Worm (Caenorhabditis elegans) whole organism, late embryonic: ENCODE data around the gene tag-276.

Experiments used
- C08G9.2 ChIP-seq: sonication (generic microtip); optimal IDR thresholded peaks from 2 replicates; lab custom pipeline; 2016; ENCODE audit warnings: mild to moderate bottlenecking, missing genetic modification characterization, moderate library complexity, missing compliant biosample characterization
- C38D4.7 ChIP-seq: fragments of 200-800 bp; sonication (Bioruptor generic); optimal IDR thresholded peaks from 2 replicates; lab custom pipeline; 2018; ENCODE audit warnings: mild to moderate bottlenecking, missing genetic modification characterization, moderate library complexity, missing compliant biosample characterization
- F13H6.1 ChIP-seq: sonication (generic microtip); optimal IDR thresholded peaks from 2 replicates; lab custom pipeline; 2016; ENCODE audit warnings: missing genetic modification characterization, missing compliant biosample characterization
- T23F11.4 ChIP-seq: fragments of 200-800 bp; sonication (Bioruptor generic); optimal IDR thresholded peaks from 2 replicates; lab custom pipeline; 2018; ENCODE audit warnings: mild to moderate bottlenecking, missing genetic modification characterization, missing compliant biosample characterization
- ahr-1 ChIP-seq: sonication (generic microtip); optimal IDR thresholded peaks from 2 replicates; lab custom pipeline; 2016; ENCODE audit warnings: missing genetic modification characterization, missing compliant biosample characterization
- ceh-14 ChIP-seq: sonication (generic microtip); optimal IDR thresholded peaks from 2 replicates; lab custom pipeline; 2016; ENCODE audit warnings: missing genotype, missing genetic modification characterization, missing compliant biosample characterization
- ceh-18 ChIP-seq: sonication (generic microtip); optimal IDR thresholded peaks from 2 replicates; lab custom pipeline; 2016; ENCODE audit warnings: missing genetic modification characterization, missing compliant biosample characterization
- ceh-19 ChIP-seq: fragments of 200-800 bp; sonication (Bioruptor generic); optimal IDR thresholded peaks from 2 replicates; lab custom pipeline; 2018; ENCODE audit warnings: mild to moderate bottlenecking, missing genetic modification characterization, missing compliant biosample characterization
- ceh-2 ChIP-seq: sonication (generic microtip); optimal IDR thresholded peaks from 2 replicates; lab custom pipeline; 2016; ENCODE audit warnings: missing genotype, missing genetic modification characterization, missing compliant biosample characterization
- ceh-30 ChIP-seq: fragments of 150-350 bp; optimal IDR thresholded peaks from 2 replicates; lab custom pipeline; 2014; ENCODE audit warnings: missing biosample characterization, missing genetic modification characterization
- ceh-31 ChIP-seq: sonication (generic microtip); optimal IDR thresholded peaks from 2 replicates; lab custom pipeline; 2016; ENCODE audit warnings: missing genetic modification characterization, missing compliant biosample characterization
- ceh-34 ChIP-seq: sonication (generic microtip); optimal IDR thresholded peaks from 2 replicates; lab custom pipeline; 2016; ENCODE audit warnings: mild to moderate bottlenecking, missing genetic modification characterization, missing compliant biosample characterization
- ceh-6 ChIP-seq: fragments of 200-800 bp; sonication (Bioruptor generic); optimal IDR thresholded peaks from 2 replicates; lab custom pipeline; 2018; ENCODE audit warnings: mild to moderate bottlenecking, missing genetic modification characterization, missing compliant biosample characterization
- dmd-4 ChIP-seq: sonication (generic microtip); optimal IDR thresholded peaks from 2 replicates; lab custom pipeline; 2016; ENCODE audit warnings: borderline replicate concordance, missing genetic modification characterization, missing compliant biosample characterization
- elt-2 ChIP-seq: sonication (generic microtip); optimal IDR thresholded peaks from 2 replicates; lab custom pipeline; 2016; ENCODE audit warnings: missing genetic modification reagents, missing genetic modification characterization, missing compliant biosample characterization
- elt-4 ChIP-seq: sonication (generic microtip); optimal IDR thresholded peaks from 2 replicates; lab custom pipeline; 2016; ENCODE audit warnings: missing genetic modification characterization, missing compliant biosample characterization
- ets-4 ChIP-seq: sonication (generic microtip); optimal IDR thresholded peaks from 2 replicates; lab custom pipeline; 2016; ENCODE audit warnings: missing genetic modification characterization, missing compliant biosample characterization
- eyg-1 ChIP-seq: sonication (generic microtip); optimal IDR thresholded peaks from 2 replicates; lab custom pipeline; 2016; ENCODE audit warnings: missing genotype, missing genetic modification characterization, missing compliant biosample characterization
- fkh-10 ChIP-seq: fragments of 150-350 bp; optimal IDR thresholded peaks from 2 replicates; lab custom pipeline; 2014; ENCODE audit warnings: missing biosample characterization, missing genetic modification reagents, missing genetic modification characterization
- gmeb-2 ChIP-seq: sonication (generic microtip); optimal IDR thresholded peaks from 2 replicates; lab custom pipeline; 2016; ENCODE audit warnings: missing genetic modification characterization, inconsistent platforms, missing compliant biosample characterization
- hlh-13 ChIP-seq: fragments of 200-800 bp; sonication (Bioruptor generic); optimal IDR thresholded peaks from 2 replicates; lab custom pipeline; 2018; ENCODE audit warnings: mild to moderate bottlenecking, missing genetic modification characterization, missing compliant biosample characterization
- hlh-15 ChIP-seq: sonication (generic microtip); optimal IDR thresholded peaks from 2 replicates; lab custom pipeline; 2016; ENCODE audit warnings: missing genetic modification characterization, missing compliant biosample characterization
- hlh-30 ChIP-seq: sonication (generic microtip); optimal IDR thresholded peaks from 2 replicates; lab custom pipeline; 2017; ENCODE audit warnings: antibody characterized with exemption, missing genetic modification characterization, missing compliant biosample characterization; ENCODE audit not compliant: insufficient read depth
- hlh-8 ChIP-seq: sonication (generic microtip); optimal IDR thresholded peaks from 2 replicates; lab custom pipeline; 2016; ENCODE audit warnings: missing genotype, missing genetic modification characterization, missing compliant biosample characterization
- lim-6 ChIP-seq: sonication (generic microtip); optimal IDR thresholded peaks from 2 replicates; lab custom pipeline; 2016; ENCODE audit warnings: missing genetic modification characterization, missing compliant biosample characterization
- lin-11 ChIP-seq: fragments of 200-800 bp; sonication (Bioruptor generic); optimal IDR thresholded peaks from 2 replicates; lab custom pipeline; 2018; ENCODE audit warnings: mild to moderate bottlenecking, missing genetic modification characterization, missing compliant biosample characterization
- madf-2 ChIP-seq: sonication (generic microtip); optimal IDR thresholded peaks from 2 replicates; lab custom pipeline; 2017; ENCODE audit warnings: missing genetic modification characterization, missing compliant biosample characterization
- mec-3 ChIP-seq: sonication (generic microtip); optimal IDR thresholded peaks from 2 replicates; lab custom pipeline; 2016; ENCODE audit warnings: borderline replicate concordance, missing genetic modification characterization, missing compliant biosample characterization
- nhr-11 ChIP-seq: fragments of 150-350 bp; optimal IDR thresholded peaks from 2 replicates; lab custom pipeline; 2014; ENCODE audit warnings: missing biosample characterization, missing genetic modification characterization
- nhr-232 ChIP-seq: sonication (generic microtip); optimal IDR thresholded peaks from 2 replicates; lab custom pipeline; 2016; ENCODE audit warnings: missing genetic modification characterization, missing compliant biosample characterization
- npax-4 ChIP-seq: sonication (generic microtip); optimal IDR thresholded peaks from 2 replicates; lab custom pipeline; 2016; ENCODE audit warnings: missing genetic modification characterization, missing compliant biosample characterization
- odd-2 ChIP-seq: sonication (generic microtip); optimal IDR thresholded peaks from 2 replicates; lab custom pipeline; 2017; ENCODE audit warnings: antibody characterized with exemption, mild to moderate bottlenecking, missing genetic modification characterization, missing compliant biosample characterization
- pat-9 ChIP-seq: fragments of 200-800 bp; sonication (Bioruptor generic); optimal IDR thresholded peaks from 2 replicates; lab custom pipeline; 2018; ENCODE audit warnings: mild to moderate bottlenecking, missing genetic modification characterization, moderate library complexity, missing compliant biosample characterization
- pax-1 ChIP-seq: fragments of 150-350 bp; optimal IDR thresholded peaks from 2 replicates; lab custom pipeline; 2014; ENCODE audit warnings: missing biosample characterization, missing genetic modification characterization
- pha-2 ChIP-seq: sonication (generic microtip); optimal IDR thresholded peaks from 2 replicates; lab custom pipeline; 2017; ENCODE audit warnings: mild to moderate bottlenecking, missing genetic modification characterization, missing compliant biosample characterization
- pha-4 ChIP-seq: fragments of 150-350 bp; optimal IDR thresholded peaks from 2 replicates; lab custom pipeline; 2018; ENCODE audit warnings: missing biosample characterization, missing genetic modification reagents, missing genetic modification characterization
- pqm-1 ChIP-seq: sonication (generic microtip); optimal IDR thresholded peaks from 2 replicates; lab custom pipeline; 2016; ENCODE audit warnings: missing genetic modification characterization, missing compliant biosample characterization
- pros-1 ChIP-seq: fragments of 150-350 bp; optimal IDR thresholded peaks from 2 replicates; lab custom pipeline; 2014; ENCODE audit warnings: missing biosample characterization, missing genetic modification reagents, missing genetic modification characterization
- ref-2 ChIP-seq: sonication (generic microtip); optimal IDR thresholded peaks from 2 replicates; lab custom pipeline; 2016; ENCODE audit warnings: missing genetic modification characterization, missing compliant biosample characterization
- rnt-1 ChIP-seq: sonication (generic microtip); optimal IDR thresholded peaks from 2 replicates; lab custom pipeline; 2016; ENCODE audit warnings: missing genetic modification characterization, missing compliant biosample characterization
- sdc-2 ChIP-seq: sonication (generic microtip); optimal IDR thresholded peaks from 2 replicates; lab custom pipeline; 2016; ENCODE audit warnings: missing genotype, missing genetic modification characterization, missing compliant biosample characterization
- sox-2 ChIP-seq: fragments of 200-800 bp; sonication (Bioruptor generic); IDR thresholded peaks from 2 replicates; pipeline ENCODE4 v1.3.6; 2022; ENCODE audit warnings: missing genetic modification reagents, missing genetic modification characterization, missing compliant biosample characterization
- syd-9 ChIP-seq: sonication (generic microtip); optimal IDR thresholded peaks from 2 replicates; lab custom pipeline; 2016; ENCODE audit warnings: mild to moderate bottlenecking, missing genetic modification characterization, moderate library complexity, missing compliant biosample characterization
- tbx-2 ChIP-seq: sonication (generic microtip); optimal IDR thresholded peaks from 2 replicates; lab custom pipeline; 2016; ENCODE audit warnings: missing genetic modification characterization, missing compliant biosample characterization
- tbx-7 ChIP-seq: sonication (generic microtip); optimal IDR thresholded peaks from 2 replicates; lab custom pipeline; 2016; ENCODE audit warnings: missing genotype, missing genetic modification characterization, missing compliant biosample characterization
- ttx-3 ChIP-seq: sonication (generic microtip); optimal IDR thresholded peaks from 2 replicates; lab custom pipeline; 2016; ENCODE audit warnings: missing genetic modification reagents, missing genetic modification characterization, missing compliant biosample characterization
- unc-3 ChIP-seq, 2 experiments: fragments of 200-800 bp in 1 of 2; sonication (Bioruptor generic) in 1 of 2; sonication (generic microtip) in 1 of 2; conservative IDR thresholded peaks in 1 of 2; optimal IDR thresholded peaks in 1 of 2; 2 replicates each; pipeline versions ENCODE4 v1.3.6 to Lab custom; 2016 to 2022; ENCODE audit warnings: missing compliant biosample characterization in 2 of 2, missing genetic modification characterization in 2 of 2, missing genetic modification reagents in 1 of 2
- unc-55 ChIP-seq: sonication (generic microtip); optimal IDR thresholded peaks from 2 replicates; lab custom pipeline; 2017; ENCODE audit warnings: missing biosample characterization, missing genetic modification reagents, missing genetic modification characterization
- unc-86 ChIP-seq: sonication (generic microtip); optimal IDR thresholded peaks from 2 replicates; lab custom pipeline; 2016; ENCODE audit warnings: missing genetic modification characterization, missing compliant biosample characterization

tag-276 gene

DNA sequence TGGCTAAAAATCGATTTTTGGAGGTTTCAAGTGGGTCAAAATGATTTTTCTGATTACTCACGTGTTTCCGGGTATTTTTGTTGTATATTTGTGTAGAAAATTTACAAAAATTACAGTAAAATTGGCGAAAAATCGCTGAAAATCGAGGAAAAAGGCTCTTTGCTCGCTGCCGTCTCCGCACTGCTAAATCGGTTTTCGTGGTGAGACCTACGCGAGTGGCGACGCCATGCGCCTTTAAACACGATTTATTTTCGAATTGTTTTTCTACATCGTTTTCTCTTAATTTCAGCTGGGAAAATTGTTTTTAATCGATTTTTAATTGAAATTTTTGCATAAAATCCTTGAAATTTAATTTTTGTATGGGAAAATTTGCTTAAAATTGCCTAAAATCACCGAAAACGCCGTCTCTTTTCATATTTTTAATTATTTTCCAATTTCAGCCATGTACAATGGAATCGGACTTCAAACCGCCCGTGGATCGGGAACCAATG, 24.0 kb downstream of the tag-276 start, which contains the start of the genes pqn-87 and rsr-2:
pqn-87 (minus strand) TSS at position 171 of the 491 bp plus-strand sequence.
rsr-2 (plus strand) TSS at position 441 of the 491 bp plus-strand sequence.
- TF ChIP-seq unc-86 (tag; lab: Kevin White, UChicago) (no peak), ets-4 (tag; lab: Kevin White, UChicago) (no peak), hlh-15 (tag; lab: Kevin White, UChicago) (no peak), odd-2 (tag; lab: Kevin White, UChicago) (no peak), ceh-14 (tag; lab: Kevin White, UChicago) (no peak), nhr-232 (no peak), hlh-13 (GFP tag; lab: Kevin White, UChicago) (no peak), ceh-18 (tag; lab: Kevin White, UChicago) (no peak), fkh-10 (GFP tag; lab: Kevin White, UChicago) (no peak), pqm-1 (tag; lab: Kevin White, UChicago) (no peak), ceh-2 (tag; lab: Kevin White, UChicago) (no peak), tbx-7 (no peak), elt-4 (no peak), syd-9 (tag; lab: Kevin White, UChicago) (no peak)
- TF ChIP-seq, all 69 proteins: peak for 0

DNA sequence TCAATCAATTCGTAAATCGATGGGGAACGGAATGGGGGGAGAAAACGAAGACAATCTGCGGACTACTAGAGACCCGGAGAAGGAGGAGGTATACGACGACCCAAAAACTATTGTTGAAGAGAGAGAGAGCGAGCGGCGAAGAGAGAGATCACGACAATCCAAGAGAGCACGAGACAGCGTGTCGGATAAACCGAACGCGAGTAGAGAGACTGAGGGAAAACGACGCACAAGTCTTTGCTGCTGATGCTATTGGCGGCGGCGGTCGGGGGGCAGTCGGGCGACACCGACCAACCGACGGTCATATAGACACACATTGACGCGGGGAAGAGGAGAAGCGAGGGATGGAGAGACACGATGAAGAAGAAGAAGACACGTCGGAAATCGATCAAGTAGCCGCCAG, 26.4 kb downstream of the tag-276 start:
- TF ChIP-seq ets-4 (tag; lab: Kevin White, UChicago), result peak; percentile 18
- no peak for TF ChIP-seq ceh-30
- TF ChIP-seq unc-55 (GFP tag; lab: Kevin White, UChicago), result peak; percentile 86
- TF ChIP-seq hlh-15 (tag; lab: Kevin White, UChicago), result no peak
- TF ChIP-seq unc-86 (tag; lab: Kevin White, UChicago), result no peak
- TF ChIP-seq rnt-1, result peak; percentile 83
- peak; percentile 22 for TF ChIP-seq dmd-4 (tag; lab: Kevin White, UChicago)
- no peak for TF ChIP-seq pax-1
- TF ChIP-seq mec-3, result no peak
- TF ChIP-seq nhr-11 (tag; lab: Kevin White, UChicago), result no peak
- no peak for TF ChIP-seq eyg-1
- peak; percentile 77 for TF ChIP-seq sdc-2 (tag; lab: Kevin White, UChicago)
- TF ChIP-seq T23F11.4 (GFP tag; lab: Kevin White, UChicago), result no peak
- TF ChIP-seq C08G9.2, result peak; percentile 64
- no peak for TF ChIP-seq nhr-232
- no peak for TF ChIP-seq gmeb-2 (tag; lab: Kevin White, UChicago)
- peak; percentile 88 for TF ChIP-seq pros-1 (tag; lab: Kevin White, UChicago)
- TF ChIP-seq ref-2 (tag; lab: Kevin White, UChicago), result peak; percentile 88
- TF ChIP-seq ahr-1, result no peak
- TF ChIP-seq F13H6.1 (tag; lab: Kevin White, UChicago), result peak; percentile 66
- no peak for TF ChIP-seq elt-4
- TF ChIP-seq ceh-31 (tag; lab: Kevin White, UChicago), result peak; percentile 87
- no peak for TF ChIP-seq ttx-3 (tag; lab: Kevin White, UChicago)
- TF ChIP-seq ceh-34 (tag; lab: Kevin White, UChicago), result peak; percentile 91
- TF ChIP-seq unc-3 (GFP tag; conservative IDR thresholded peaks at IDR 0.05; lab: Robert Waterston, UW), result no peak
- no peak for TF ChIP-seq unc-3 (tag; optimal IDR thresholded peaks at IDR 0.05; lab: Kevin White, UChicago)
- TF ChIP-seq hlh-8, result peak; percentile 15
- no peak for TF ChIP-seq lim-6
- no peak for TF ChIP-seq hlh-13 (GFP tag; lab: Kevin White, UChicago)
- TF ChIP-seq pha-2, result no peak
- peak; percentile 54 for TF ChIP-seq ceh-2 (tag; lab: Kevin White, UChicago)
- TF ChIP-seq ceh-19 (GFP tag; lab: Kevin White, UChicago), result peak; percentile 29
- peak; percentile 10 for TF ChIP-seq ceh-6 (GFP tag; lab: Kevin White, UChicago)
- no peak for TF ChIP-seq sox-2 (GFP tag; lab: Robert Waterston, UW)
- peak; percentile 41 for TF ChIP-seq madf-2 (tag; lab: Kevin White, UChicago)
- no peak for TF ChIP-seq lin-11 (tag; lab: Kevin White, UChicago)
- no peak for TF ChIP-seq odd-2 (tag; lab: Kevin White, UChicago)
- TF ChIP-seq tbx-7, result peak; percentile 3
- no peak for TF ChIP-seq pat-9 (tag; lab: Kevin White, UChicago)
- TF ChIP-seq hlh-30 (tag; lab: Kevin White, UChicago), result peak; percentile 78
- peak; percentile 80 for TF ChIP-seq tbx-2 (tag; lab: Kevin White, UChicago)
- no peak for TF ChIP-seq C38D4.7
- no peak for TF ChIP-seq npax-4 (tag; lab: Kevin White, UChicago)
- TF ChIP-seq pha-4 (tag; lab: Kevin White, UChicago), result no peak
- TF ChIP-seq elt-2 (tag; lab: Kevin White, UChicago), result no peak
